Worm (Caenorhabditis elegans) whole organism, mixed stage, embryonic: Measurements from ENCODE around the gene sru-27.

Source experiments
- M03D4.4 ChIP-seq: sonication (generic microtip); optimal IDR thresholded peaks from 2 replicates; lab custom pipeline; 2017; ENCODE audit warnings: mild to moderate bottlenecking, missing genetic modification characterization, missing compliant biosample characterization
- bed-3 ChIP-seq: fragments of 200-800 bp; sonication (Bioruptor generic); optimal IDR thresholded peaks from 3 replicates; lab custom pipeline; 2018; ENCODE audit warnings: mild to moderate bottlenecking, missing genetic modification characterization, moderate library complexity, missing compliant biosample characterization
- blmp-1 ChIP-seq: fragments of 150-350 bp; optimal IDR thresholded peaks from 2 replicates; lab custom pipeline; 2014; ENCODE audit warnings: missing biosample characterization, missing genetic modification characterization
- ceh-39 ChIP-seq: fragments of 150-350 bp; optimal IDR thresholded peaks from 2 replicates; lab custom pipeline; 2014; ENCODE audit warnings: missing biosample characterization, missing genetic modification characterization
- ceh-43 ChIP-seq: fragments of 200-800 bp; sonication (Bioruptor generic); optimal IDR thresholded peaks from 2 replicates; lab custom pipeline; 2018; ENCODE audit warnings: mild to moderate bottlenecking, missing genetic modification characterization, moderate library complexity, missing compliant biosample characterization
- ceh-83 ChIP-seq: fragments of 200-800 bp; sonication (Bioruptor generic); optimal IDR thresholded peaks from 2 replicates; lab custom pipeline; 2018; ENCODE audit warnings: mild to moderate bottlenecking, missing genetic modification characterization, missing compliant biosample characterization
- cnd-1 ChIP-seq: fragments of 200-800 bp; sonication (Bioruptor generic); optimal IDR thresholded peaks from 2 replicates; lab custom pipeline; 2018; ENCODE audit warnings: mild to moderate bottlenecking, missing genetic modification characterization, missing compliant biosample characterization
- drap-1 ChIP-seq: fragments of 200-800 bp; sonication (Bioruptor generic); optimal IDR thresholded peaks from 3 replicates; lab custom pipeline; 2018; ENCODE audit warnings: mild to moderate bottlenecking, missing genetic modification characterization, missing compliant biosample characterization
- elt-1 ChIP-seq: sonication (generic microtip); optimal IDR thresholded peaks from 2 replicates; lab custom pipeline; 2017; ENCODE audit warnings: missing genetic modification characterization, mild to moderate bottlenecking, missing compliant biosample characterization, antibody characterized with exemption, moderate library complexity, borderline replicate concordance; ENCODE audit not compliant: insufficient read depth
- elt-3 ChIP-seq: fragments of 150-350 bp; optimal IDR thresholded peaks from 2 replicates; lab custom pipeline; 2014; ENCODE audit warnings: missing biosample characterization, missing genetic modification characterization
- flh-1 ChIP-seq: fragments of 200-800 bp; sonication (Bioruptor generic); optimal IDR thresholded peaks from 2 replicates; lab custom pipeline; 2018; ENCODE audit warnings: mild to moderate bottlenecking, missing genetic modification characterization, moderate library complexity, missing compliant biosample characterization
- ham-2 ChIP-seq: fragments of 200-800 bp; sonication (Bioruptor generic); optimal IDR thresholded peaks from 2 replicates; lab custom pipeline; 2018; ENCODE audit warnings: mild to moderate bottlenecking, missing genetic modification characterization, missing compliant biosample characterization
- hlh-1 ChIP-seq: fragments of 150-350 bp; optimal IDR thresholded peaks from 2 replicates; lab custom pipeline; 2014; ENCODE audit warnings: missing biosample characterization, missing genetic modification reagents, missing genetic modification characterization
- lin-13 ChIP-seq: fragments of 150-350 bp; optimal IDR thresholded peaks from 2 replicates; lab custom pipeline; 2014; ENCODE audit warnings: missing biosample characterization, missing genetic modification characterization
- lin-32 ChIP-seq: fragments of 200-800 bp; sonication (Bioruptor generic); optimal IDR thresholded peaks from 2 replicates; lab custom pipeline; 2018; ENCODE audit warnings: mild to moderate bottlenecking, missing genetic modification characterization, missing compliant biosample characterization
- lsy-2 ChIP-seq: fragments of 150-350 bp; optimal IDR thresholded peaks from 2 replicates; lab custom pipeline; 2014; ENCODE audit warnings: missing biosample characterization, missing genetic modification characterization
- mab-5 ChIP-seq: fragments of 150-350 bp; optimal IDR thresholded peaks from 2 replicates; lab custom pipeline; 2014; ENCODE audit warnings: missing biosample characterization, missing genetic modification characterization
- mep-1 ChIP-seq: fragments of 150-350 bp; optimal IDR thresholded peaks from 2 replicates; lab custom pipeline; 2017; ENCODE audit warnings: missing biosample characterization, missing genetic modification reagents, missing genetic modification characterization, inconsistent platforms
- mls-2 ChIP-seq: sonication (generic microtip); optimal IDR thresholded peaks from 2 replicates; lab custom pipeline; 2016; ENCODE audit warnings: mild to moderate bottlenecking, missing genetic modification characterization, moderate library complexity, missing compliant biosample characterization
- nhr-12 ChIP-seq: fragments of 150-350 bp; optimal IDR thresholded peaks from 2 replicates; lab custom pipeline; 2014; ENCODE audit warnings: missing biosample characterization, missing genetic modification characterization
- nhr-2 ChIP-seq: fragments of 150-350 bp; optimal IDR thresholded peaks from 2 replicates; lab custom pipeline; 2014; ENCODE audit warnings: missing biosample characterization, missing genetic modification characterization
- nhr-237 ChIP-seq: fragments of 150-350 bp; optimal IDR thresholded peaks from 2 replicates; lab custom pipeline; 2014; ENCODE audit warnings: missing biosample characterization, missing genetic modification characterization
- nhr-28 ChIP-seq: fragments of 150-350 bp; optimal IDR thresholded peaks from 2 replicates; lab custom pipeline; 2014; ENCODE audit warnings: missing biosample characterization, missing genetic modification characterization
- nhr-76 ChIP-seq: sonication (generic microtip); optimal IDR thresholded peaks from 2 replicates; lab custom pipeline; 2017; ENCODE audit warnings: missing biosample characterization, missing genetic modification characterization
- pha-4 ChIP-seq: fragments of 150-350 bp; optimal IDR thresholded peaks from 2 replicates; lab custom pipeline; 2018; ENCODE audit warnings: missing biosample characterization, missing genetic modification reagents, missing genetic modification characterization
- sem-2 ChIP-seq: fragments of 200-800 bp; sonication (Bioruptor generic); optimal IDR thresholded peaks from 2 replicates; lab custom pipeline; 2018; ENCODE audit warnings: mild to moderate bottlenecking, missing genetic modification characterization, missing compliant biosample characterization
- snpc-4 ChIP-seq: fragments of 150-350 bp; optimal IDR thresholded peaks from 2 replicates; lab custom pipeline; 2014; ENCODE audit warnings: missing biosample characterization, missing genetic modification characterization
- sptf-1 ChIP-seq: sonication (generic microtip); optimal IDR thresholded peaks from 2 replicates; lab custom pipeline; 2017; ENCODE audit warnings: mild to moderate bottlenecking, missing genetic modification characterization, moderate library complexity, missing compliant biosample characterization
- tbx-8 ChIP-seq: fragments of 200-800 bp; sonication (Bioruptor generic); optimal IDR thresholded peaks from 2 replicates; lab custom pipeline; 2018; ENCODE audit warnings: mild to moderate bottlenecking, missing genetic modification characterization, moderate library complexity, missing compliant biosample characterization
- unc-39 ChIP-seq: fragments of 150-350 bp; optimal IDR thresholded peaks from 2 replicates; lab custom pipeline; 2014; ENCODE audit warnings: missing biosample characterization, missing genetic modification characterization
- unc-62 ChIP-seq: fragments of 150-350 bp; optimal IDR thresholded peaks from 2 replicates; lab custom pipeline; 2014; ENCODE audit warnings: missing biosample characterization, missing genetic modification reagents, missing genetic modification characterization
- zip-8 ChIP-seq: fragments of 150-350 bp; optimal IDR thresholded peaks from 2 replicates; lab custom pipeline; 2014; ENCODE audit warnings: missing biosample characterization, missing genetic modification characterization
- ztf-11 ChIP-seq: fragments of 150-350 bp; optimal IDR thresholded peaks from 2 replicates; lab custom pipeline; 2014; ENCODE audit warnings: missing biosample characterization, missing genetic modification characterization

The sru-27 gene

DNA sequence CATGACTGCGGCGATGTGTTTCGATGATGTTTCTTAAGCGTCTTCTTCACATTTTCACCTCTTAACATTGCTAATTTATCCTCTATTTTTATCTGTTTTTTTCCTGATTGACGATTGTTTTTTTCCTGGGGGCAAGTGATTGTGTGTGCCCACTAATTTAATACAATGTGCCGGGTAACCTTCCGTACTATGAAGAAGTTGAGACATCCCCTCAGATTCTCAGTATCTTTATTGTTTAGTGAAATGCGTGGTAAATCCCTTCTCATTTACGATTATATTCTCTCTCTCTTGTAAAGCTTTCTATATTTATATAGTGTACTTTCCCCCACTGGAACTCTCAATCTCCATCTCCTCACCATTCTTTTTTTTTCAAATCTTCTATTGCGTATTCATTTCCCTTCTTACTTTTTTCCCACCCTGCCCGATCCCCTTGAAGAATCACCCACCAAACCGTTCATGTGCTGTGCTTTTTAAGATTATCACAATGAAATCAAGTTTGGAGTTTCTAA is 22.9 kb upstream of the sru-27 start:
- no peak for TF ChIP-seq nhr-28
- no peak for TF ChIP-seq blmp-1 (tag; lab: Kevin White, UChicago)
- no peak for TF ChIP-seq ceh-39
- no peak for TF ChIP-seq mab-5 (tag; lab: Kevin White, UChicago)
- no peak for TF ChIP-seq cnd-1
- TF ChIP-seq unc-39 (tag; lab: Kevin White, UChicago): no peak
- no peak for TF ChIP-seq sptf-1
- TF ChIP-seq lin-13: no peak
- no peak for TF ChIP-seq nhr-76 (tag; lab: Kevin White, UChicago)
- no peak for TF ChIP-seq ztf-11 (tag; lab: Kevin White, UChicago)
- no peak for TF ChIP-seq unc-62 (GFP tag; lab: Kevin White, UChicago)
- TF ChIP-seq ceh-43 (GFP tag; lab: Kevin White, UChicago): no peak
- no peak for TF ChIP-seq elt-1 (tag; lab: Kevin White, UChicago)
- no peak for TF ChIP-seq zip-8 (tag; lab: Kevin White, UChicago)
- TF ChIP-seq hlh-1: no peak
- TF ChIP-seq bed-3 (GFP tag; lab: Kevin White, UChicago): no peak
- TF ChIP-seq, all 35 proteins: peak for 0

ce11 chrV:1476841-1477240 is 22.4 kb upstream of the sru-27 start:
- TF ChIP-seq nhr-237 (no peak), sptf-1 (no peak), elt-3 (no peak)

DNA sequence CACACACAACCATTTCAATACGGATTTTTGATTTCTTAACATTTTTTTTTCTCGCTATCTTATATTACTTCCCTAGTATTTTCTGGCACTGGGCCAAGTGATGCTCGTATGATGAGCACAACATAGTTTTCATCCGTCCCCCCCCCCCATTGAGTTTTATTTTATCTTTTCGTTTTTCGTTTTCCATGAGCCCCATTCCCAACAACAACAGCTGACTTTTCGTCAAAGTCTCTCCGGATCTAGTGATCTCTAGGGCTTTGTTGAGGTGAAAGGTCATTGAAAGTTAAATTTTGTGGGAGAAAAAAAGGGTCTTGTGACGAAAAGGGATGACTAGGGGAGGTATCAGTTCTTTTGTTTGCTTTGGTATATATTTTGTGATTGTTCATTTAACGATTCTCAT is 18.4 kb upstream of the sru-27 start:
- TF ChIP-seq hlh-1: peak; percentile 69
- no peak for TF ChIP-seq ham-2 (GFP tag; lab: Kevin White, UChicago)

DNA sequence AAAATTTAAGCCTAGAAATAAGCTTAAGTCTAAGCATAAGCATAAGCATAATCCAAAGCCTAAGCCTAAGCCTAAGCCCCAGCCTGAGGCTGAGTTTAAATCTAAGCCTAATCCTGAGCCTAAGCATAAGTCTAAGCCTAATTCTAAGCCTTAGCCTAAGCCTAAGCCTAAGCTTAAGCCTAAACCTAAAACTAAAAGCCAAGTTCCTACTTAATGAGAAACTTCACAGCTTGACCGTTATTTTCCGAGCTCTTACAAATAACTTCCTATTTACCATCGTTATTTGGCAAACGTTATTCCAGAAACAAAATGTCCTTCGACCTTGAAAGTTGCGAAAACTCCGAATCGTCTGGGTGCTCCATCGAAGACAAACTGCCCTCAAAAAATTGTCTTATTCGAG is 17.5 kb upstream of the sru-27 start, which contains the start of gene C38C3.4:
Gene C38C3.4 (plus strand): TSS at position 301 of the 400 bp plus-strand sequence.
- TF ChIP-seq lin-13 (no peak), mep-1 (tag; lab: Kevin White, UChicago) (no peak), ceh-83 (GFP tag; lab: Kevin White, UChicago) (no peak), nhr-28 (no peak), lin-32 (GFP tag; lab: Kevin White, UChicago) (no peak), unc-39 (tag; lab: Kevin White, UChicago) (no peak), nhr-2 (tag; lab: Kevin White, UChicago) (no peak), ham-2 (GFP tag; lab: Kevin White, UChicago) (no peak), lsy-2 (tag; lab: Kevin White, UChicago) (no peak), pha-4 (tag; lab: Kevin White, UChicago) (no peak), nhr-76 (tag; lab: Kevin White, UChicago) (no peak), flh-1 (GFP tag; lab: Kevin White, UChicago) (no peak), unc-62 (GFP tag; lab: Kevin White, UChicago) (no peak), tbx-8 (no peak), hlh-1 (no peak), blmp-1 (tag; lab: Kevin White, UChicago) (no peak), nhr-237 (no peak), ceh-39 (no peak), snpc-4 (no peak), mls-2 (tag; lab: Kevin White, UChicago) (no peak)

- TF ChIP-seq lin-32 (GFP tag; lab: Kevin White, UChicago): no peak
- no peak for TF ChIP-seq snpc-4
- no peak for TF ChIP-seq blmp-1 (tag; lab: Kevin White, UChicago)
- no peak for TF ChIP-seq unc-39 (tag; lab: Kevin White, UChicago)
- TF ChIP-seq drap-1: no peak
- TF ChIP-seq nhr-2 (tag; lab: Kevin White, UChicago): no peak
- TF ChIP-seq lsy-2 (tag; lab: Kevin White, UChicago): no peak
- no peak for TF ChIP-seq unc-62 (GFP tag; lab: Kevin White, UChicago)
- TF ChIP-seq mep-1 (tag; lab: Kevin White, UChicago): no peak
- no peak for TF ChIP-seq sptf-1
- no peak for TF ChIP-seq nhr-237
- no peak for TF ChIP-seq pha-4 (tag; lab: Kevin White, UChicago)
- no peak for TF ChIP-seq tbx-8
- no peak for TF ChIP-seq nhr-76 (tag; lab: Kevin White, UChicago)
- no peak for TF ChIP-seq elt-3
These were observed 13.2 kb upstream of the sru-27 start for ce11 chrV:1486031-1486430.

- TF ChIP-seq lin-13 (no peak), sem-2 (no peak), blmp-1 (tag; lab: Kevin White, UChicago) (no peak), tbx-8 (no peak), bed-3 (GFP tag; lab: Kevin White, UChicago) (no peak), ceh-43 (GFP tag; lab: Kevin White, UChicago) (no peak), mls-2 (tag; lab: Kevin White, UChicago) (no peak), ztf-11 (tag; lab: Kevin White, UChicago) (no peak), lsy-2 (tag; lab: Kevin White, UChicago) (no peak), M03D4.4 (tag; lab: Kevin White, UChicago) (no peak), hlh-1 (no peak), nhr-12 (tag; lab: Kevin White, UChicago) (no peak), unc-62 (GFP tag; lab: Kevin White, UChicago) (no peak), ceh-39 (no peak), nhr-28 (no peak), unc-39 (tag; lab: Kevin White, UChicago) (no peak), ceh-83 (GFP tag; lab: Kevin White, UChicago) (no peak), nhr-237 (no peak)
These were observed 12.0 kb upstream of the sru-27 start for ce11 chrV:1487262-1487661.
